Worm (Caenorhabditis elegans): Measurements from ENCODE around the gene Y66D12A.6.

ce11 chrIII:11535453-11535852 is 45.7 kb downstream of the Y66D12A.6 start:
- TF ChIP-seq gmeb-2 (tag; optimal IDR thresholded peaks at IDR 0.05) (no peak), ttx-3 (tag; optimal IDR thresholded peaks at IDR 0.05) (no peak), C08G9.2 (tag; optimal IDR thresholded peaks at IDR 0.05) (no peak), sox-2 (GFP tag; IDR thresholded peaks at IDR 0.05) (no peak), ceh-45 (GFP tag; IDR thresholded peaks at IDR 0.05) (no peak)

Data from whole organism, late embryonic.